Worm (Caenorhabditis elegans) whole organism, young adult: ENCODE results near the gene vrp-1.

Experiments
- F55B11.4 ChIP-seq: sonication (generic microtip); optimal IDR thresholded peaks from 2 replicates; lab custom pipeline; 2016; ENCODE audit warnings: missing compliant biosample characterization, missing genetic modification characterization, borderline replicate concordance; ENCODE audit not compliant: insufficient read depth
- attf-5 ChIP-seq: fragments of 200-800 bp; sonication (Bioruptor generic); optimal IDR thresholded peaks from 2 replicates; lab custom pipeline; 2018; ENCODE audit warnings: mild to moderate bottlenecking, missing genetic modification characterization, missing compliant biosample characterization
- cebp-2 ChIP-seq: fragments of 200-800 bp; sonication (Bioruptor generic); IDR thresholded peaks from 2 replicates; pipeline ENCODE4 v1.3.6; 2022; ENCODE audit warnings: missing genetic modification characterization, missing compliant biosample characterization
- efl-1 ChIP-seq: fragments of 150-350 bp; optimal IDR thresholded peaks from 2 replicates; lab custom pipeline; 2014; ENCODE audit warnings: missing biosample characterization, missing genetic modification reagents, missing genetic modification characterization
- nfya-1 ChIP-seq: sonication (generic microtip); optimal IDR thresholded peaks from 2 replicates; lab custom pipeline; 2017; ENCODE audit warnings: antibody characterized with exemption, missing compliant biosample characterization, missing genetic modification characterization, borderline replicate concordance; ENCODE audit not compliant: insufficient read depth
- nhr-120 ChIP-seq: fragments of 200-800 bp; sonication (Bioruptor generic); IDR thresholded peaks from 2 replicates; pipeline ENCODE4 v1.3.6; 2022; ENCODE audit warnings: missing genetic modification characterization, missing compliant biosample characterization
- nhr-80 ChIP-seq: sonication (generic microtip); optimal IDR thresholded peaks from 2 replicates; lab custom pipeline; 2016; ENCODE audit warnings: missing genetic modification characterization, missing compliant biosample characterization
- tbx-9 ChIP-seq: sonication (generic microtip); optimal IDR thresholded peaks from 2 replicates; lab custom pipeline; 2016; ENCODE audit warnings: borderline replicate concordance, missing genetic modification characterization, inconsistent platforms, missing compliant biosample characterization

DNA sequence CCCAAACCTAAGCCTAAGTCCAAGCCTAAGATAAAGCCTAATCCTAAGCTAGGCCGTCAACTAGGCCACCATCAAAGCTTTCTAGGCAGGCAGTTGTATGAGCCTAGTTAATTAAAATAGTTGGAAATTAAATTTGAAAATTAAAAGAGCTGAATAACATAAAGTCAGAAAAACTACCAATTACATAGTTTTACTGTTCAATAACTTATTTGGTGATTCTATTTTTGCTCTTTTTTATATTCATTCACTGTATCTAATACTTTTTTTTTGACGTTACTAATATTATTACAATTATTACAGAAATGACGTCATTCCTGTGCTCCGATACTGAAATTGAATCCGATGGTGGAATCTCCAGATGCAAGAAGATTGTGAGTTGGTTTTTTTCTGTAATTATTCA is 7.1 kb downstream of the vrp-1 start, which contains the start of gene lin-22:
- TF ChIP-seq efl-1 (GFP tag; lab: Kevin White, UChicago) (no peak), tbx-9 (tag; lab: Kevin White, UChicago) (no peak), attf-5 (GFP tag; lab: Kevin White, UChicago) (no peak), nhr-80 (tag; lab: Kevin White, UChicago) (no peak), nhr-120 (no peak), nfya-1 (no peak), F55B11.4 (tag; lab: Kevin White, UChicago) (no peak), cebp-2 (GFP tag; lab: Robert Waterston, UW) (no peak)
